Fruit fly (Drosophila melanogaster) whole organism, embryonic: ENCODE data around the gene CG18662.
A peak's percentile ranks its signal among the peaks of the same experiment; 100 is the strongest.

Experiments
- ATbp ChIP-seq: fragments of 200-800 bp; sonication (Bioruptor generic); optimal IDR thresholded peaks from 2 replicates; lab custom pipeline; 2017; ENCODE audit warnings: missing biosample characterization, mild to moderate bottlenecking, missing genetic modification characterization, missing genetic modification reagents
- Aef1 ChIP-seq: fragments of 200-800 bp; sonication (Bioruptor generic); IDR thresholded peaks from 3 replicates; pipeline ENCODE4 v1.3.6; 2022; ENCODE audit warnings: missing biosample characterization, missing genetic modification characterization
- Asciz ChIP-seq: fragments of 200-800 bp; sonication (Bioruptor generic); optimal IDR thresholded peaks from 2 replicates; lab custom pipeline; 2017; ENCODE audit warnings: missing biosample characterization, mild to moderate bottlenecking, missing genetic modification characterization, missing genetic modification reagents
- CG10654 ChIP-seq: fragments of 200-800 bp; sonication (Bioruptor generic); optimal IDR thresholded peaks from 2 replicates; lab custom pipeline; 2016; ENCODE audit warnings: missing biosample characterization, missing genetic modification characterization
- CG11093 ChIP-seq: fragments of 200-800 bp; sonication (Bioruptor generic); IDR thresholded peaks from 3 replicates; pipeline ENCODE4 v1.3.6; 2022; ENCODE audit warnings: missing biosample characterization, missing genetic modification characterization
- CG11456 ChIP-seq: fragments of 200-800 bp; sonication (Bioruptor generic); IDR thresholded peaks from 3 replicates; pipeline ENCODE4 v1.3.6; 2022; ENCODE audit warnings: missing biosample characterization, missing genetic modification characterization
- CG11695 ChIP-seq: fragments of 200-800 bp; sonication (Bioruptor generic); IDR thresholded peaks from 3 replicates; pipeline ENCODE4 v1.3.6; 2022; ENCODE audit warnings: missing biosample characterization, missing genetic modification characterization
- CG11696 ChIP-seq: fragments of 200-800 bp; sonication (Bioruptor generic); IDR thresholded peaks from 2 replicates; pipeline ENCODE4 v1.3.6; 2022; ENCODE audit warnings: missing biosample characterization, missing genetic modification characterization
- CG11723 ChIP-seq: fragments of 200-800 bp; sonication (Bioruptor generic); optimal IDR thresholded peaks from 2 replicates; lab custom pipeline; 2017; ENCODE audit warnings: missing biosample characterization, mild to moderate bottlenecking, missing genetic modification characterization
- CG13296 ChIP-seq: fragments of 200-800 bp; sonication (Bioruptor generic); optimal IDR thresholded peaks from 3 replicates; lab custom pipeline; 2018; ENCODE audit warnings: missing biosample characterization, mild to moderate bottlenecking, missing genetic modification characterization
- CG1602 ChIP-seq: fragments of 200-800 bp; sonication (Bioruptor generic); optimal IDR thresholded peaks from 3 replicates; lab custom pipeline; 2016; ENCODE audit warnings: missing biosample characterization, missing genetic modification characterization
- CG17359 ChIP-seq: fragments of 200-800 bp; sonication (Bioruptor generic); optimal IDR thresholded peaks from 3 replicates; lab custom pipeline; 2018; ENCODE audit warnings: missing biosample characterization, mild to moderate bottlenecking, missing genetic modification characterization, moderate library complexity
- CG18476 ChIP-seq: fragments of 200-800 bp; sonication (Bioruptor generic); optimal IDR thresholded peaks from 2 replicates; lab custom pipeline; 2016; ENCODE audit warnings: missing biosample characterization, mild to moderate bottlenecking, missing genetic modification characterization
- CG3995 ChIP-seq: fragments of 200-800 bp; sonication (Bioruptor generic); optimal IDR thresholded peaks from 3 replicates; lab custom pipeline; 2016; ENCODE audit warnings: missing biosample characterization, missing genetic modification characterization
- CG6854 ChIP-seq: fragments of 200-800 bp; sonication (Bioruptor generic); optimal IDR thresholded peaks from 3 replicates; lab custom pipeline; 2017; ENCODE audit warnings: missing biosample characterization, mild to moderate bottlenecking, missing genetic modification characterization
- CG7357 ChIP-seq: fragments of 200-800 bp; sonication (Bioruptor generic); IDR thresholded peaks from 3 replicates; pipeline ENCODE4 v1.3.6; 2022; ENCODE audit warnings: missing biosample characterization, missing genetic modification characterization
- CG7786 ChIP-seq: fragments of 200-800 bp; sonication (Bioruptor generic); optimal IDR thresholded peaks from 2 replicates; lab custom pipeline; 2016; ENCODE audit warnings: missing biosample characterization, missing genetic modification characterization
- CG8281 ChIP-seq: fragments of 200-800 bp; sonication (Bioruptor generic); optimal IDR thresholded peaks from 2 replicates; lab custom pipeline; 2018; ENCODE audit warnings: missing biosample characterization, mild to moderate bottlenecking, missing genetic modification characterization, moderate library complexity
- CG9609 ChIP-seq: fragments of 200-800 bp; sonication (Bioruptor generic); optimal IDR thresholded peaks from 3 replicates; lab custom pipeline; 2016; ENCODE audit warnings: missing biosample characterization, missing genetic modification characterization
- CG9727 ChIP-seq: fragments of 200-800 bp; sonication (Bioruptor generic); optimal IDR thresholded peaks from 3 replicates; lab custom pipeline; 2017; ENCODE audit warnings: missing biosample characterization, mild to moderate bottlenecking, missing genetic modification characterization
- Dad ChIP-seq: fragments of 200-800 bp; sonication (Bioruptor generic); optimal IDR thresholded peaks from 3 replicates; lab custom pipeline; 2016; ENCODE audit warnings: missing biosample characterization, missing genetic modification characterization
- Eip74EF ChIP-seq, 2 experiments: fragments of 200-800 bp in 1 of 2; fragments of >200 bp in 1 of 2; sonication (Bioruptor generic) in 1 of 2; optimal IDR thresholded peaks; 2 replicates each; lab custom pipeline; 2017 to 2019; ENCODE audit warnings: missing biosample characterization in 2 of 2, missing genetic modification characterization in 2 of 2, mild to moderate bottlenecking in 1 of 2, moderate library complexity in 1 of 2
- HHEX ChIP-seq: fragments of 200-800 bp; sonication (Bioruptor generic); optimal IDR thresholded peaks from 3 replicates; lab custom pipeline; 2017; ENCODE audit warnings: missing biosample characterization, mild to moderate bottlenecking, missing genetic modification characterization, missing genetic modification reagents
- Hey ChIP-seq: fragments of 200-800 bp; sonication (Bioruptor generic); optimal IDR thresholded peaks from 3 replicates; lab custom pipeline; 2018; ENCODE audit warnings: missing biosample characterization, mild to moderate bottlenecking, missing genetic modification characterization
- Kr ChIP-seq: fragments of 200-800 bp; sonication (Bioruptor generic); optimal IDR thresholded peaks from 2 replicates; lab custom pipeline; 2017; ENCODE audit warnings: missing biosample characterization, mild to moderate bottlenecking, missing genetic modification characterization
- Lhr ChIP-seq: fragments of 200-800 bp; sonication (Bioruptor generic); optimal IDR thresholded peaks from 3 replicates; lab custom pipeline; 2017; ENCODE audit warnings: mild to moderate bottlenecking, missing biosample characterization, missing genetic modification reagents, missing genetic modification characterization
- MTF-1 ChIP-seq: fragments of 200-800 bp; sonication (Bioruptor generic); optimal IDR thresholded peaks from 2 replicates; lab custom pipeline; 2018; ENCODE audit warnings: missing biosample characterization, mild to moderate bottlenecking, missing genetic modification characterization, borderline replicate concordance
- Med ChIP-seq: fragments of 200-800 bp; sonication (Bioruptor generic); peaks from one replicate; lab custom pipeline; 2016; ENCODE audit warnings: missing biosample characterization, missing genetic modification characterization, mild to moderate bottlenecking, inconsistent platforms, moderate library complexity
- Mes4 ChIP-seq: fragments of 200-800 bp; sonication (Bioruptor generic); optimal IDR thresholded peaks from 2 replicates; lab custom pipeline; 2016; ENCODE audit warnings: missing biosample characterization, missing genetic modification characterization
- Ssrp ChIP-seq: fragments of 200-800 bp; sonication (Bioruptor generic); optimal IDR thresholded peaks from 2 replicates; lab custom pipeline; 2018; ENCODE audit warnings: missing biosample characterization, mild to moderate bottlenecking, missing genetic modification characterization, moderate library complexity
- Vsx1 ChIP-seq: fragments of 200-800 bp; sonication (Bioruptor generic); optimal IDR thresholded peaks from 2 replicates; lab custom pipeline; 2017; ENCODE audit warnings: missing biosample characterization, mild to moderate bottlenecking, missing genetic modification characterization, missing genetic modification reagents
- ara ChIP-seq: fragments of 200-800 bp; sonication (Bioruptor generic); IDR thresholded peaks from 2 replicates; pipeline ENCODE4 v1.3.6; 2022; ENCODE audit warnings: missing biosample characterization, missing genetic modification characterization
- chinmo ChIP-seq: fragments of 200-800 bp; sonication (Bioruptor generic); IDR thresholded peaks from 4 replicates; pipeline ENCODE4 v1.3.6; 2022; ENCODE audit warnings: missing biosample characterization, missing genetic modification characterization; ENCODE audit not compliant: partially characterized antibody
- ci ChIP-seq: fragments of 200-800 bp; sonication (Bioruptor generic); IDR thresholded peaks from 3 replicates; pipeline ENCODE4 v1.3.6; 2022; ENCODE audit warnings: missing biosample characterization, missing genetic modification characterization
- dan ChIP-seq: fragments of 200-800 bp; sonication (Bioruptor generic); IDR thresholded peaks from 2 replicates; pipeline ENCODE4 v1.3.6; 2022; ENCODE audit warnings: missing biosample characterization, missing genetic modification characterization
- danr ChIP-seq: fragments of 200-800 bp; sonication (Bioruptor generic); IDR thresholded peaks from 2 replicates; pipeline ENCODE4 v1.3.6; 2022; ENCODE audit warnings: missing biosample characterization, missing genetic modification characterization
- dmrt99B ChIP-seq: fragments of 200-800 bp; sonication (Bioruptor generic); optimal IDR thresholded peaks from 2 replicates; lab custom pipeline; 2018; ENCODE audit warnings: missing biosample characterization, mild to moderate bottlenecking, missing genetic modification characterization, moderate library complexity
- fd102C ChIP-seq: fragments of 200-800 bp; sonication (Bioruptor generic); optimal IDR thresholded peaks from 2 replicates; lab custom pipeline; 2018; ENCODE audit warnings: missing biosample characterization, mild to moderate bottlenecking, missing genetic modification characterization, moderate library complexity
- ftz-f1 ChIP-seq: fragments of 200-800 bp; sonication (Bioruptor generic); optimal IDR thresholded peaks from 2 replicates; lab custom pipeline; 2016; ENCODE audit warnings: missing biosample characterization, missing genetic modification characterization
- grau ChIP-seq: fragments of 200-800 bp; optimal IDR thresholded peaks from 3 replicates; lab custom pipeline; 2019; ENCODE audit warnings: missing biosample characterization, mild to moderate bottlenecking, missing genetic modification characterization, moderate library complexity
- lov ChIP-seq, 2 experiments: fragments of 200-800 bp in 1 of 2; fragments of >200 bp in 1 of 2; sonication (Bioruptor generic) in 1 of 2; IDR thresholded peaks in 1 of 2; optimal IDR thresholded peaks in 1 of 2; 2 replicates in 1 of 2; 3 replicates in 1 of 2; pipeline versions ENCODE4 v1.3.6 to Lab custom; 2017 to 2022; ENCODE audit warnings: missing biosample characterization in 1 of 2, missing genetic modification characterization in 1 of 2
- odd ChIP-seq: fragments of 200-800 bp; sonication (Bioruptor generic); optimal IDR thresholded peaks from 2 replicates; lab custom pipeline; 2017; ENCODE audit warnings: missing biosample characterization, mild to moderate bottlenecking, missing genetic modification characterization
- otp ChIP-seq: fragments of 200-800 bp; sonication (Bioruptor generic); IDR thresholded peaks from 3 replicates; pipeline ENCODE4, ENCODE4 v1.3.6; 2022; ENCODE audit warnings: missing biosample characterization, missing genetic modification characterization
- pros ChIP-seq: fragments of 200-800 bp; sonication (Bioruptor generic); optimal IDR thresholded peaks from 3 replicates; lab custom pipeline; 2019; ENCODE audit warnings: missing biosample characterization, mild to moderate bottlenecking, missing genetic modification characterization, moderate library complexity
- so ChIP-seq: fragments of 200-800 bp; sonication (Bioruptor generic); IDR thresholded peaks from 3 replicates; pipeline ENCODE4 v1.3.6; 2022; ENCODE audit warnings: missing biosample characterization, missing genetic modification characterization
- sob ChIP-seq: fragments of 200-800 bp; sonication (Bioruptor generic); IDR thresholded peaks from 2 replicates; pipeline ENCODE4 v1.3.6; 2022; ENCODE audit warnings: missing biosample characterization, missing genetic modification characterization
- tin ChIP-seq: fragments of 200-800 bp; sonication (Bioruptor generic); optimal IDR thresholded peaks from 3 replicates; lab custom pipeline; 2016; ENCODE audit warnings: missing biosample characterization, missing genetic modification characterization
- zfh1 ChIP-seq: fragments of 200-800 bp; sonication (Bioruptor generic); IDR thresholded peaks from 3 replicates; pipeline ENCODE4 v1.3.6; 2022; ENCODE audit warnings: missing biosample characterization, missing genetic modification characterization

Gene CG18662

DNA sequence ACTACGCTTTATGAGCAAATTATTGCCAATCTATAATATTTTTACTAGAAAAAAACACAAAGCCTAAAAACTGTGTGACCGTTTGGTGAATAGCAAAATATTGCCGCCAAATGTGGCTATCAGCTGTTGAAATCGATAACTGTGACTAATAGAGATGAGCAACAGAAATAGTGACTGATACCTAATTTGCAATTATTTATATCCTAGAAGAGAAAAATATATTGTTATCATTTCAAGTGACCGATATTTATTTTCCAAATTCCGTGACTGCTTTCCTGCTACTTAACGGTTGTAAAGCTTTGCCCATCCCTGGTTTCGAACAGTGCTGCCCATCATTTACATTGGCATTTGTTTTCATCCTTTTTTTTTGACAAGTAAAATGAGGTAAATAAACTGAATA lies 16.8 kb downstream of the CG18662 start, which contains the start of the genes alien and CG18661 (continued):
- TF ChIP-seq lov (optimal IDR thresholded peaks at IDR 0.05; lab: Kevin White, UChicago) (no peak), lov (GFP tag; IDR thresholded peaks at IDR 0.05; lab: Robert Waterston, UW) (peak; percentile 85), Vsx1 (GFP tag; lab: Kevin White, UChicago) (no peak), CG7357 (GFP tag; lab: Robert Waterston, UW) (peak; percentile 66), sob (GFP tag; lab: Robert Waterston, UW) (peak; percentile 90), MTF-1 (no peak), Kr (GFP tag; lab: Kevin White, UChicago) (no peak), CG11696 (peak; percentile 50; the same call in 1 of the 2 replicates), Med (peak; percentile 96), grau (tag; lab: Kevin White, UChicago) (peak; percentile 65), chinmo (no peak), CG18476 (GFP tag; lab: Kevin White, UChicago) (peak; percentile 22), Hey (no peak), ftz-f1 (GFP tag; lab: Kevin White, UChicago) (peak; percentile 14), fd102C (GFP tag; lab: Kevin White, UChicago) (peak; percentile 48), CG3995 (GFP tag; lab: Kevin White, UChicago) (peak; percentile 98), danr (GFP tag; lab: Robert Waterston, UW) (peak; percentile 91), CG7786 (GFP tag; lab: Kevin White, UChicago) (peak; percentile 86), CG9609 (GFP tag; lab: Kevin White, UChicago) (peak; percentile 77), otp (GFP tag; lab: Robert Waterston, UW) (peak; percentile 90), dmrt99B (tag; lab: Kevin White, UChicago) (peak; percentile 76), CG11723 (peak; percentile 48), tin (GFP tag; lab: Kevin White, UChicago) (peak; percentile 92), CG11093 (GFP tag; lab: Robert Waterston, UW) (peak; percentile 72; the same call in 1 of the 3 replicates), Lhr (GFP tag; lab: Kevin White, UChicago) (peak; percentile 87), Aef1 (GFP tag; lab: Robert Waterston, UW) (peak; percentile 98), zfh1 (peak; percentile 88), ara (GFP tag; lab: Robert Waterston, UW) (peak; percentile 66; the same call in 1 of the 2 replicates), CG13296 (GFP tag; lab: Kevin White, UChicago) (peak; percentile 0), Eip74EF (GFP tag; optimal IDR thresholded peaks at IDR 0.05; lab: Kevin White, UChicago) (no peak)

- 0 out of 3 replicates have a peak, but pooled peaks have one; percentile 1 for TF ChIP-seq CG11456 (GFP tag; lab: Robert Waterston, UW)
- TF ChIP-seq CG10654 (GFP tag; lab: Kevin White, UChicago), result no peak
- no peak for TF ChIP-seq Med
Observed at dm6 chr2L:8998237-8998636, 17.8 kb downstream of the CG18662 start, which contains the start of gene Try29F. TSS of gene Try29F (plus strand) at chr2L:8998537.

dm6 chr2L:9010267-9010666 lies 29.8 kb downstream of the CG18662 start, which contains the start of gene CG9568:
TSS of gene CG9568 (plus strand) at chr2L:9010583.
- TF ChIP-seq CG9727 (no peak), dan (no peak), Dad (no peak), odd (GFP tag; lab: Kevin White, UChicago) (peak; percentile 6), Asciz (peak; percentile 2), CG1602 (GFP tag; lab: Kevin White, UChicago) (no peak), Mes4 (GFP tag; lab: Kevin White, UChicago) (no peak), CG11695 (GFP tag; lab: Robert Waterston, UW) (no peak), ATbp (GFP tag; lab: Kevin White, UChicago) (peak; percentile 9), CG13296 (GFP tag; lab: Kevin White, UChicago) (peak; percentile 38), CG6854 (no peak), Ssrp (tag; lab: Kevin White, UChicago) (no peak), HHEX (GFP tag; lab: Kevin White, UChicago) (no peak), ci (GFP tag; lab: Robert Waterston, UW) (no peak), CG17359 (tag; lab: Kevin White, UChicago) (no peak), CG8281 (tag; lab: Kevin White, UChicago) (no peak), pros (no peak), so (GFP tag; lab: Robert Waterston, UW) (no peak)
